Worm (Caenorhabditis elegans) whole organism, L4 larva: Measurements from ENCODE around the gene R11D1.1.

ENCODE experiments used
- F26F4.8 ChIP-seq: fragments of 200-800 bp; sonication (Bioruptor generic); conservative IDR thresholded peaks from 2 replicates; pipeline ENCODE4 v1.3.6; 2022; ENCODE audit warnings: missing genetic modification characterization, missing compliant biosample characterization
- F37D6.2 ChIP-seq: sonication (generic microtip); optimal IDR thresholded peaks from 2 replicates; lab custom pipeline; 2016; ENCODE audit warnings: mild to moderate bottlenecking, missing genetic modification characterization, missing compliant biosample characterization
- F44E2.7 ChIP-seq: fragments of 200-800 bp; sonication (Bioruptor generic); IDR thresholded peaks from 2 replicates; pipeline ENCODE4 v2.1.2; 2022; ENCODE audit warnings: missing genetic modification characterization, missing compliant biosample characterization
- T26A8.4 ChIP-seq: fragments of 200-800 bp; sonication (Bioruptor generic); IDR thresholded peaks from 2 replicates; pipeline ENCODE4 v1.3.6; 2022; ENCODE audit warnings: missing genetic modification characterization, missing compliant biosample characterization
- Y5F2A.4 ChIP-seq: fragments of 200-800 bp; sonication (Bioruptor generic); optimal IDR thresholded peaks from 2 replicates; lab custom pipeline; 2018; ENCODE audit warnings: mild to moderate bottlenecking, missing genetic modification characterization, missing compliant biosample characterization
- Y75B8A.6 ChIP-seq: fragments of 200-800 bp; sonication (Bioruptor generic); IDR thresholded peaks from 2 replicates; pipeline ENCODE4 v1.3.6; 2022; ENCODE audit warnings: missing genetic modification reagents, missing genetic modification characterization, missing compliant biosample characterization
- ZK546.5 ChIP-seq, 2 experiments: sonication (generic microtip); optimal IDR thresholded peaks; 2 replicates each; lab custom pipeline; 2017; ENCODE audit warnings: missing biosample characterization in 2 of 2, missing genetic modification characterization in 2 of 2
- aha-1 ChIP-seq: fragments of 150-350 bp; peaks from one replicate; lab custom pipeline; 2014; ENCODE audit warnings: missing biosample characterization, missing genetic modification characterization
- aly-2 ChIP-seq: sonication (generic microtip); optimal IDR thresholded peaks from 2 replicates; lab custom pipeline; 2018; ENCODE audit warnings: missing biosample characterization, missing genetic modification characterization
- ama-1 ChIP-seq: fragments of 150-350 bp; optimal IDR thresholded peaks from 2 replicates; lab custom pipeline; 2014; ENCODE audit warnings: inconsistent platforms, mixed read lengths
- attf-4 ChIP-seq: sonication (generic microtip); optimal IDR thresholded peaks from 3 replicates; lab custom pipeline; 2017; ENCODE audit warnings: missing biosample characterization, missing genetic modification characterization
- ceh-20 ChIP-seq: fragments of 200-800 bp; sonication (Bioruptor generic); IDR thresholded peaks from 2 replicates; pipeline ENCODE4 v1.3.6; 2022; ENCODE audit warnings: missing genetic modification reagents, missing genetic modification characterization, missing compliant biosample characterization
- ceh-32 ChIP-seq: sonication (generic microtip); optimal IDR thresholded peaks from 2 replicates; lab custom pipeline; 2016; ENCODE audit warnings: mild to moderate bottlenecking, missing genetic modification characterization, missing compliant biosample characterization; ENCODE audit not compliant: poor library complexity
- ces-1 ChIP-seq: fragments of 150-350 bp; sonication (generic microtip); optimal IDR thresholded peaks from 4 replicates; lab custom pipeline; 2014; ENCODE audit warnings: missing biosample characterization, missing genetic modification reagents, missing genetic modification characterization
- ctbp-1 ChIP-seq: fragments of 200-800 bp; sonication (Bioruptor generic); IDR thresholded peaks from 2 replicates; pipeline ENCODE4 v1.3.6; 2022; ENCODE audit warnings: missing genetic modification reagents, missing genetic modification characterization, missing compliant biosample characterization
- daf-12 ChIP-seq: fragments of 150-350 bp; optimal IDR thresholded peaks from 2 replicates; lab custom pipeline; 2014; ENCODE audit warnings: missing biosample characterization, missing genetic modification reagents, missing genetic modification characterization
- daf-16 ChIP-seq, 3 experiments: sonication (generic microtip); optimal IDR thresholded peaks; 2 replicates each; lab custom pipeline; 2016 to 2017; ENCODE audit warnings: missing genetic modification characterization in 3 of 3, missing genetic modification reagents in 3 of 3, mild to moderate bottlenecking in 2 of 3, missing compliant biosample characterization in 2 of 3, missing biosample characterization in 1 of 3, moderate library complexity in 1 of 3
- dmd-6 ChIP-seq: fragments of 200-800 bp; sonication (Bioruptor generic); IDR thresholded peaks from 2 replicates; pipeline ENCODE4 v1.3.6; 2022; ENCODE audit warnings: missing genetic modification reagents, missing genetic modification characterization, missing compliant biosample characterization
- dmd-9 ChIP-seq: fragments of 200-800 bp; sonication (Bioruptor generic); IDR thresholded peaks from 2 replicates; pipeline ENCODE4 v1.3.6; 2022; ENCODE audit warnings: missing genetic modification reagents, missing genetic modification characterization, missing compliant biosample characterization
- duxl-1 ChIP-seq: sonication (generic microtip); optimal IDR thresholded peaks from 2 replicates; lab custom pipeline; 2016; ENCODE audit warnings: mild to moderate bottlenecking, missing genetic modification characterization, moderate library complexity, missing compliant biosample characterization; ENCODE audit not compliant: poor library complexity
- dve-1 ChIP-seq: sonication (generic microtip); optimal IDR thresholded peaks from 2 replicates; lab custom pipeline; 2017; ENCODE audit warnings: antibody characterized with exemption, mild to moderate bottlenecking, missing genetic modification characterization, missing compliant biosample characterization; ENCODE audit not compliant: insufficient read depth
- egl-43 ChIP-seq: fragments of 200-800 bp; sonication (Bioruptor generic); IDR thresholded peaks from 2 replicates; pipeline ENCODE4 v1.3.6; 2022; ENCODE audit warnings: missing genetic modification reagents, missing genetic modification characterization, missing compliant biosample characterization
- fkh-10 ChIP-seq: fragments of 150-350 bp; optimal IDR thresholded peaks from 2 replicates; lab custom pipeline; 2014; ENCODE audit warnings: missing biosample characterization, missing genetic modification reagents, missing genetic modification characterization
- fos-1 ChIP-seq: fragments of 150-350 bp; optimal IDR thresholded peaks from 2 replicates; lab custom pipeline; 2014; ENCODE audit warnings: missing biosample characterization, missing genetic modification characterization
- hif-1 ChIP-seq, 2 experiments: sonication (generic microtip); optimal IDR thresholded peaks; 2 replicates each; lab custom pipeline; 2016 to 2017; ENCODE audit warnings: missing compliant biosample characterization in 2 of 2, missing genetic modification characterization in 2 of 2, missing genetic modification reagents in 2 of 2, missing genotype in 2 of 2, mild to moderate bottlenecking in 1 of 2
- hlh-11 ChIP-seq: fragments of 200-800 bp; sonication (Bioruptor generic); optimal IDR thresholded peaks from 2 replicates; lab custom pipeline; 2018; ENCODE audit warnings: mild to moderate bottlenecking, missing genetic modification characterization, missing compliant biosample characterization
- hmg-1.1 ChIP-seq: fragments of 200-800 bp; sonication (Bioruptor generic); IDR thresholded peaks from 2 replicates; pipeline ENCODE4 v1.3.6; 2022; ENCODE audit warnings: missing genetic modification reagents, missing genetic modification characterization, missing compliant biosample characterization
- lin-29 ChIP-seq: fragments of 200-800 bp; sonication (Bioruptor generic); IDR thresholded peaks from 2 replicates; pipeline ENCODE4 v1.3.6; 2022; ENCODE audit warnings: missing genetic modification reagents, missing genetic modification characterization, missing compliant biosample characterization
- mdt-29 ChIP-seq: fragments of 200-800 bp; sonication (Bioruptor generic); IDR thresholded peaks from 2 replicates; pipeline ENCODE4 v1.3.6; 2022; ENCODE audit warnings: missing genetic modification reagents, missing genetic modification characterization, missing compliant biosample characterization
- mep-1 ChIP-seq: fragments of 150-350 bp; sonication (generic microtip); optimal IDR thresholded peaks from 3 replicates; lab custom pipeline; 2014; ENCODE audit warnings: missing biosample characterization, missing genetic modification characterization
- mes-2 ChIP-seq: sonication (generic microtip); optimal IDR thresholded peaks from 2 replicates; lab custom pipeline; 2016; ENCODE audit warnings: missing genotype, mild to moderate bottlenecking, missing genetic modification characterization, missing compliant biosample characterization; ENCODE audit not compliant: poor library complexity, severe bottlenecking
- mxl-2 ChIP-seq: fragments of 200-800 bp; sonication (Bioruptor generic); conservative IDR thresholded peaks from 2 replicates; pipeline ENCODE4 v1.3.6; 2022; ENCODE audit warnings: missing genetic modification reagents, missing genetic modification characterization, missing compliant biosample characterization
- mxl-3 ChIP-seq: fragments of 200-800 bp; sonication (Bioruptor generic); optimal IDR thresholded peaks from 2 replicates; lab custom pipeline; 2018; ENCODE audit warnings: mild to moderate bottlenecking, missing genetic modification characterization, missing compliant biosample characterization
- nhr-10 ChIP-seq: fragments of 150-350 bp; optimal IDR thresholded peaks from 2 replicates; lab custom pipeline; 2014; ENCODE audit warnings: missing biosample characterization, missing genetic modification characterization
- nhr-102 ChIP-seq: sonication (generic microtip); optimal IDR thresholded peaks from 2 replicates; lab custom pipeline; 2016; ENCODE audit warnings: mild to moderate bottlenecking, missing genetic modification characterization, moderate library complexity, missing compliant biosample characterization
- nhr-111 ChIP-seq: fragments of 200-800 bp; sonication (Bioruptor generic); optimal IDR thresholded peaks from 2 replicates; lab custom pipeline; 2018; ENCODE audit warnings: mild to moderate bottlenecking, missing genetic modification characterization, missing compliant biosample characterization
- nhr-237 ChIP-seq: sonication (generic microtip); optimal IDR thresholded peaks from 2 replicates; lab custom pipeline; 2017; ENCODE audit warnings: missing biosample characterization, missing genetic modification characterization
- nhr-41 ChIP-seq: fragments of 200-800 bp; sonication (Bioruptor generic); IDR thresholded peaks from 2 replicates; pipeline ENCODE4 v1.3.6; 2022; ENCODE audit warnings: missing genetic modification reagents, missing genetic modification characterization, missing compliant biosample characterization
- nhr-48 ChIP-seq: sonication (generic microtip); optimal IDR thresholded peaks from 2 replicates; lab custom pipeline; 2016; ENCODE audit warnings: mild to moderate bottlenecking, missing genetic modification characterization, missing compliant biosample characterization
- nhr-77 ChIP-seq: fragments of 150-350 bp; optimal IDR thresholded peaks from 2 replicates; lab custom pipeline; 2014; ENCODE audit warnings: missing biosample characterization, missing genetic modification characterization
- pqm-1 ChIP-seq: sonication (generic microtip); optimal IDR thresholded peaks from 2 replicates; lab custom pipeline; 2017; ENCODE audit warnings: missing biosample characterization, missing genetic modification characterization
- sdz-12 ChIP-seq: fragments of 200-800 bp; sonication (Bioruptor generic); optimal IDR thresholded peaks from 2 replicates; lab custom pipeline; 2018; ENCODE audit warnings: mild to moderate bottlenecking, missing genetic modification characterization, missing compliant biosample characterization
- set-16 ChIP-seq: fragments of 200-800 bp; sonication (Bioruptor generic); IDR thresholded peaks from 2 replicates; pipeline ENCODE4 v1.3.6; 2022; ENCODE audit warnings: missing genetic modification reagents, missing genetic modification characterization, missing compliant biosample characterization
- skn-1 ChIP-seq: fragments of 150-350 bp; optimal IDR thresholded peaks from 2 replicates; lab custom pipeline; 2014; ENCODE audit warnings: missing biosample characterization, missing genetic modification characterization
- spr-1 ChIP-seq: sonication (generic microtip); optimal IDR thresholded peaks from 2 replicates; lab custom pipeline; 2016; ENCODE audit warnings: mild to moderate bottlenecking, missing genetic modification characterization, missing compliant biosample characterization
- unc-39 ChIP-seq: sonication (generic microtip); optimal IDR thresholded peaks from 2 replicates; lab custom pipeline; 2017; ENCODE audit warnings: missing biosample characterization, missing genetic modification characterization
- zip-2 ChIP-seq: fragments of 150-350 bp; optimal IDR thresholded peaks from 2 replicates; lab custom pipeline; 2014; ENCODE audit warnings: missing biosample characterization, missing genetic modification characterization
- ztf-7 ChIP-seq: fragments of 150-350 bp; optimal IDR thresholded peaks from 2 replicates; lab custom pipeline; 2014; ENCODE audit warnings: missing biosample characterization, missing genetic modification characterization

The R11D1.1 gene

DNA sequence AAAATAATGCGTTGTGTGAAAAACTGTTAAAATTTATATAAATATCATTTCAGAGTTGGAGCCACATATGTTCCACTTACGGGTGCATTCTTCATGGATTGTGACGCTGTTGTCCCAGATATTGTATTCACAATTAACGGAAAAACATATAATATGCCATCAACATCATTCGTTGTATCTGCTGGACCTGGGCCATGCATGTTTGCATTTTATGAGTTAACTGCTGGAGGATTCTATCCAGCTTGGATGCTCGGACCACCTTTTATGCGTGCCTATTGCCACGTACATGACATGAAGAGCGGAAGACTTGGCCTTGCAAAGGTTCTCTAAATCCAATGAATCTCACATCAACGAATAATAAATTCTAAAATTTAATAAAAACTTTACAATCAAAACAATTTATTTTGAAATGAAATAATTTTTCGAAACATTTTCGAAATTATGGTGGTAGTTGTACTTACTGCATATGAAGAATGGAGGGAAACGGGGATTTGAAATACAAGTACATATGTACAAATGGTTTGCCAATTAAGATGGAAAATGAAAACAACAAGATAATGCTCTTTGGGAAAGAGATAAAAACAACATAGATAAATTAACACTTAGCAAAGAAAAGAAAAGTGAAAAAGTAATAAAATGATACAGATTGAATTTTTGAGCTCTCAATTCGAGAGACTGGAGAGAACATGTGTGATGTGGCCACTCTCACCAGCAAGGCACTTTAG lies 39.8 kb downstream of the R11D1.1 start:
- peak; percentile 62 for TF ChIP-seq duxl-1 (tag; lab: Kevin White, UChicago)
- TF ChIP-seq nhr-102 (tag; lab: Kevin White, UChicago): peak; percentile 49
- no peak for TF ChIP-seq hlh-11 (tag; lab: Kevin White, UChicago)
- TF ChIP-seq dve-1 (tag; lab: Kevin White, UChicago): peak; percentile 53
- TF ChIP-seq mep-1 (tag; lab: Kevin White, UChicago): peak; percentile 66
- TF ChIP-seq Y75B8A.6 (GFP tag; lab: Robert Waterston, UW): no peak
- TF ChIP-seq nhr-48 (tag; lab: Kevin White, UChicago): peak; percentile 13
- TF ChIP-seq F44E2.7 (GFP tag; lab: Robert Waterston, UW): no peak
- TF ChIP-seq spr-1 (tag; lab: Kevin White, UChicago): peak; percentile 2
- TF ChIP-seq mes-2 (tag; lab: Kevin White, UChicago): peak; percentile 69
- peak; percentile 28 for TF ChIP-seq pqm-1 (tag; lab: Kevin White, UChicago)
- peak; percentile 29 for TF ChIP-seq nhr-10 (tag; lab: Kevin White, UChicago)

DNA sequence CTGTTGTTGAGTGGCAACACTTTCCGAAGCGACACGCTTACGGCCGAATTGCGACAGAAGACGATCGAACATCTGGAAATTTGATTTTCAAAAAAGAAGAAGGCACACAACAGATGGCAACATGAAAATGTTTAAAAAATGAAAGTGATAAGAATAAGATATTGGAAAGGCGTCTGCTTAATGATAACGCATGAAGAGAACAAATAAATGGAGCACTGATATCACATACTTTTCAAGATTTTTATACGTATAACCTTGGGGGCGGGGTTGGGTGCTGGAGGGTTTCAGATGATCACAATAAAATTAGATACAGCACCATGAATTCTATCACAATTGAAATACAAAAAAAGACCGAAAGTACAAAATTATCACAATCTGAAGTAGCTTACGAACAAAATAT lies 40.8 kb downstream of the R11D1.1 start, which contains the start of gene C15C8.7:
Gene C15C8.7 (minus strand): TSS at position 72 of the 400 bp plus-strand sequence.
- no peak for TF ChIP-seq nhr-111
- no peak for TF ChIP-seq fkh-10 (GFP tag; lab: Kevin White, UChicago)
- no peak for TF ChIP-seq zip-2 (tag; lab: Kevin White, UChicago)
- no peak for TF ChIP-seq aly-2 (tag; lab: Kevin White, UChicago)
- peak; percentile 9 for TF ChIP-seq ama-1 (lab: Kevin White, UChicago)
- no peak for TF ChIP-seq egl-43 (GFP tag; lab: Robert Waterston, UW)
- no peak for TF ChIP-seq hif-1 (tag; optimal IDR thresholded peaks at IDR 0.05; lab: Kevin White, UChicago)
- TF ChIP-seq pqm-1 (tag; lab: Kevin White, UChicago): peak; percentile 84
- TF ChIP-seq F26F4.8 (GFP tag; lab: Robert Waterston, UW): no peak
- TF ChIP-seq daf-16 (GFP tag; optimal IDR thresholded peaks at IDR 0.05; lab: Kevin White, UChicago): no peak
- peak; percentile 51 for TF ChIP-seq daf-16 (tag; optimal IDR thresholded peaks at IDR 0.05; lab: Kevin White, UChicago)
- TF ChIP-seq set-16 (GFP tag; lab: Robert Waterston, UW): no peak
- no peak for TF ChIP-seq nhr-10 (tag; lab: Kevin White, UChicago)
- no peak for TF ChIP-seq ceh-32
- peak; percentile 77 for TF ChIP-seq aha-1 (tag; lab: Kevin White, UChicago)
- no peak for TF ChIP-seq F44E2.7 (GFP tag; lab: Robert Waterston, UW)
- no peak for TF ChIP-seq dmd-9 (GFP tag; lab: Robert Waterston, UW)
- no peak for TF ChIP-seq nhr-77 (tag; lab: Kevin White, UChicago)
- TF ChIP-seq daf-12 (tag; lab: Kevin White, UChicago): no peak
- no peak for TF ChIP-seq ctbp-1 (GFP tag; lab: Robert Waterston, UW)
- no peak for TF ChIP-seq sdz-12 (GFP tag; lab: Kevin White, UChicago)
- no peak for TF ChIP-seq ztf-7 (tag; lab: Kevin White, UChicago)
- no peak for TF ChIP-seq T26A8.4 (GFP tag; lab: Robert Waterston, UW)
- TF ChIP-seq mep-1 (tag; lab: Kevin White, UChicago): peak; percentile 1
- TF ChIP-seq ZK546.5 (tag; optimal IDR thresholded peaks at IDR 0.05; lab: Kevin White, UChicago): no peak
- TF ChIP-seq nhr-237 (tag; lab: Kevin White, UChicago): no peak
- TF ChIP-seq mdt-29 (GFP tag; lab: Robert Waterston, UW): no peak
- no peak for TF ChIP-seq mxl-3 (GFP tag; lab: Kevin White, UChicago)
- TF ChIP-seq mxl-2 (GFP tag; lab: Robert Waterston, UW): no peak
- TF ChIP-seq nhr-41 (GFP tag; lab: Robert Waterston, UW): no peak
- TF ChIP-seq attf-4 (tag; lab: Kevin White, UChicago): no peak
- no peak for TF ChIP-seq ces-1
- TF ChIP-seq fos-1: no peak
- no peak for TF ChIP-seq F37D6.2
- TF ChIP-seq skn-1: no peak
- TF ChIP-seq dmd-6 (GFP tag; lab: Robert Waterston, UW): peak; percentile 46; the same call in 1 of the 2 replicates
- no peak for TF ChIP-seq unc-39 (tag; lab: Kevin White, UChicago)
- TF ChIP-seq ceh-20 (GFP tag; lab: Robert Waterston, UW): no peak
- TF ChIP-seq lin-29: no peak
- no peak for TF ChIP-seq hmg-1.1
- TF ChIP-seq Y5F2A.4 (GFP tag; lab: Kevin White, UChicago): no peak
